Worm (Caenorhabditis elegans) whole organism, early embryonic: Measurements from ENCODE around the gene F40G9.19.

Experiments used
- ama-1 ChIP-seq: fragments of 150-350 bp; optimal IDR thresholded peaks from 2 replicates; lab custom pipeline; 2014
- flt-1 ChIP-seq: fragments of 200-800 bp; sonication (Bioruptor generic); IDR thresholded peaks from 2 replicates; pipeline ENCODE4 v1.3.6; 2022; ENCODE audit warnings: missing genetic modification characterization, missing compliant biosample characterization
- hmbx-1 ChIP-seq: sonication (generic microtip); optimal IDR thresholded peaks from 2 replicates; lab custom pipeline; 2016; ENCODE audit warnings: mild to moderate bottlenecking, missing genetic modification characterization, missing compliant biosample characterization
- hmg-4 ChIP-seq: fragments of 200-800 bp; sonication (Bioruptor generic); optimal IDR thresholded peaks from 2 replicates; lab custom pipeline; 2018; ENCODE audit warnings: mild to moderate bottlenecking, missing genetic modification characterization, missing compliant biosample characterization

DNA sequence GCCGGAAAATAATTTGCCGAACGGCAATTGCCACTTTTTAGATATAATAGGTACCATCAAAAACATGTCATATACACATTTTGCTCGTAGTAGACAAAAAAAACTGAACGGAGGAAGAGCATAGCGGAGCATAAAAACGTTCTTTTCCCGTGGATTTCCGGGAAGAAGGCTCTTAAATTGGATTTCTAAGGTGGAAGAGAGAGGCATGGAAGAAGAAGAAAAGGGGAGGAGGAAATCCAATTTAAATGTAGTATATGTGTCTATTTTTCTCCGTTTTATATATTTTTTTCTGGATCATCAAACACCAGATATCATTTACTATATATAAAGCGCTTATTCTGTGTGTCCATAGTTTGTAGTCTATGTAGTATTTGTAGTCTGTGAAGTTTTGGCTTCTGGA, 37.8 kb downstream of the F40G9.19 start:
- TF ChIP-seq hmbx-1: no peak
- TF ChIP-seq ama-1: no peak
- TF ChIP-seq hmg-4 (GFP tag; lab: Kevin White, UChicago): no peak
- TF ChIP-seq flt-1 (GFP tag; lab: Robert Waterston, UW): no peak
